Worm (Caenorhabditis elegans) whole organism, L3 larva: Measurements from ENCODE around the gene mlp-1.

Source experiments
- ZK546.5 ChIP-seq: sonication (generic microtip); optimal IDR thresholded peaks from 2 replicates; lab custom pipeline; 2017; ENCODE audit warnings: missing biosample characterization, missing genetic modification characterization
- aly-2 ChIP-seq: fragments of 150-350 bp; optimal IDR thresholded peaks from 2 replicates; lab custom pipeline; 2014; ENCODE audit warnings: missing biosample characterization, missing genetic modification characterization
- ceh-28 ChIP-seq: fragments of 150-350 bp; optimal IDR thresholded peaks from 2 replicates; lab custom pipeline; 2014; ENCODE audit warnings: missing biosample characterization, missing genetic modification reagents, missing genetic modification characterization
- ceh-82 ChIP-seq: fragments of 150-350 bp; optimal IDR thresholded peaks from 2 replicates; lab custom pipeline; 2014; ENCODE audit warnings: missing biosample characterization, missing genetic modification characterization
- daf-12 ChIP-seq: fragments of 150-350 bp; optimal IDR thresholded peaks from 2 replicates; lab custom pipeline; 2014; ENCODE audit warnings: missing biosample characterization, missing genetic modification reagents, missing genetic modification characterization
- egl-27 ChIP-seq: sonication (generic microtip); optimal IDR thresholded peaks from 4 replicates; lab custom pipeline; 2017; ENCODE audit warnings: missing biosample characterization, missing genetic modification reagents, missing genetic modification characterization
- egl-5 ChIP-seq: fragments of 150-350 bp; optimal IDR thresholded peaks from 2 replicates; lab custom pipeline; 2017; ENCODE audit warnings: missing biosample characterization, missing genetic modification reagents, missing genetic modification characterization, inconsistent platforms
- elt-1 ChIP-seq: fragments of 150-350 bp; optimal IDR thresholded peaks from 2 replicates; lab custom pipeline; 2014; ENCODE audit warnings: missing biosample characterization, missing genetic modification characterization
- elt-2 ChIP-seq: sonication (generic microtip); optimal IDR thresholded peaks from 2 replicates; lab custom pipeline; 2016; ENCODE audit warnings: missing genetic modification reagents, mild to moderate bottlenecking, missing genetic modification characterization, missing compliant biosample characterization
- elt-3 ChIP-seq, 3 experiments: fragments of 150-350 bp in 1 of 3; sonication (generic microtip) in 2 of 3; optimal IDR thresholded peaks; 2 replicates in 2 of 3; 4 replicates in 1 of 3; lab custom pipeline; 2014 to 2017; ENCODE audit warnings: missing biosample characterization in 3 of 3, missing genetic modification characterization in 3 of 3
- fkh-10 ChIP-seq: sonication (generic microtip); optimal IDR thresholded peaks from 2 replicates; lab custom pipeline; 2017; ENCODE audit warnings: missing biosample characterization, missing genetic modification reagents, missing genetic modification characterization
- fos-1 ChIP-seq: fragments of 150-350 bp; optimal IDR thresholded peaks from 2 replicates; lab custom pipeline; 2014; ENCODE audit warnings: missing biosample characterization, missing genetic modification characterization
- hmg-11 ChIP-seq: sonication (generic microtip); optimal IDR thresholded peaks from 2 replicates; lab custom pipeline; 2016; ENCODE audit warnings: missing genetic modification characterization, missing compliant biosample characterization
- jun-1 ChIP-seq: fragments of 150-350 bp; optimal IDR thresholded peaks from 2 replicates; lab custom pipeline; 2014; ENCODE audit warnings: missing biosample characterization, missing genetic modification reagents, missing genetic modification characterization
- lin-15B ChIP-seq: fragments of 150-350 bp; optimal IDR thresholded peaks from 2 replicates; lab custom pipeline; 2014; ENCODE audit warnings: missing biosample characterization, missing genetic modification characterization
- lin-39 ChIP-seq: fragments of 150-350 bp; optimal IDR thresholded peaks from 2 replicates; lab custom pipeline; 2018; ENCODE audit warnings: missing biosample characterization, missing genetic modification reagents, missing genetic modification characterization
- mdl-1 ChIP-seq: fragments of 150-350 bp; optimal IDR thresholded peaks from 2 replicates; lab custom pipeline; 2014; ENCODE audit warnings: missing biosample characterization, missing genetic modification characterization
- mml-1 ChIP-seq: fragments of 150-350 bp; sonication (generic microtip); optimal IDR thresholded peaks from 3 replicates; lab custom pipeline; 2014; ENCODE audit warnings: missing biosample characterization, missing genetic modification characterization
- nfya-1 ChIP-seq: sonication (generic microtip); optimal IDR thresholded peaks from 2 replicates; lab custom pipeline; 2017; ENCODE audit warnings: missing genetic modification characterization, mild to moderate bottlenecking, missing compliant biosample characterization, antibody characterized with exemption, moderate library complexity; ENCODE audit not compliant: insufficient read depth
- nhr-11 ChIP-seq: fragments of 150-350 bp; optimal IDR thresholded peaks from 2 replicates; lab custom pipeline; 2014; ENCODE audit warnings: missing biosample characterization, missing genetic modification characterization
- nhr-12 ChIP-seq: fragments of 150-350 bp; optimal IDR thresholded peaks from 2 replicates; lab custom pipeline; 2014; ENCODE audit warnings: missing biosample characterization, missing genetic modification characterization
- nhr-43 ChIP-seq: sonication (generic microtip); optimal IDR thresholded peaks from 2 replicates; lab custom pipeline; 2016; ENCODE audit warnings: mild to moderate bottlenecking, missing genetic modification characterization, missing compliant biosample characterization; ENCODE audit not compliant: poor library complexity, severe bottlenecking
- nhr-76 ChIP-seq: fragments of 150-350 bp; sonication (generic microtip); optimal IDR thresholded peaks from 5 replicates; lab custom pipeline; 2014; ENCODE audit warnings: missing biosample characterization, missing genetic modification characterization
- nhr-77 ChIP-seq: fragments of 150-350 bp; optimal IDR thresholded peaks from 2 replicates; lab custom pipeline; 2014; ENCODE audit warnings: missing biosample characterization, missing genetic modification characterization
- pha-4 ChIP-seq: fragments of 150-350 bp; optimal IDR thresholded peaks from 2 replicates; lab custom pipeline; 2014; ENCODE audit warnings: missing biosample characterization, missing genetic modification reagents, missing genetic modification characterization
- sea-2 ChIP-seq: fragments of 150-350 bp; sonication (generic microtip); optimal IDR thresholded peaks from 4 replicates; lab custom pipeline; 2014; ENCODE audit warnings: missing biosample characterization, missing genetic modification reagents, missing genetic modification characterization
- skn-1 ChIP-seq: fragments of 150-350 bp; optimal IDR thresholded peaks from 2 replicates; lab custom pipeline; 2014; ENCODE audit warnings: missing biosample characterization, missing genetic modification characterization
- snpc-4 ChIP-seq: fragments of 150-350 bp; optimal IDR thresholded peaks from 2 replicates; lab custom pipeline; 2014; ENCODE audit warnings: missing biosample characterization, missing genetic modification characterization
- tbx-2 ChIP-seq: sonication (generic microtip); optimal IDR thresholded peaks from 2 replicates; lab custom pipeline; 2016; ENCODE audit warnings: mild to moderate bottlenecking, missing genetic modification characterization, missing compliant biosample characterization
- unc-39 ChIP-seq: sonication (generic microtip); optimal IDR thresholded peaks from 4 replicates; lab custom pipeline; 2017; ENCODE audit warnings: missing biosample characterization, missing genetic modification characterization
- zag-1 ChIP-seq: fragments of 150-350 bp; optimal IDR thresholded peaks from 2 replicates; lab custom pipeline; 2014; ENCODE audit warnings: missing biosample characterization, missing genetic modification characterization

mlp-1 gene

ce11 chrIII:5964058-5964632 lies 10.7 kb downstream of the mlp-1 start:
- peak; percentile 49 for TF ChIP-seq pha-4
- TF ChIP-seq elt-3 (tag; optimal IDR thresholded peaks at IDR 0.05; lab: Kevin White, UChicago) = peak in 1 of 3 experiments; percentile 11
- TF ChIP-seq fos-1 (tag; lab: Kevin White, UChicago) = no peak
- peak; percentile 54 for TF ChIP-seq elt-2

ce11 chrIII:5961560-5961959 lies 13.3 kb downstream of the mlp-1 start:
- no peak for TF ChIP-seq ceh-82 (tag; lab: Kevin White, UChicago)
- TF ChIP-seq fos-1 (tag; lab: Kevin White, UChicago) = no peak
- no peak for TF ChIP-seq nhr-43 (tag; lab: Kevin White, UChicago)
- TF ChIP-seq zag-1 (tag; lab: Kevin White, UChicago) = no peak
- TF ChIP-seq fkh-10 = no peak
- no peak for TF ChIP-seq ZK546.5 (tag; lab: Kevin White, UChicago)
- no peak for TF ChIP-seq lin-39
- no peak for TF ChIP-seq ceh-28
- TF ChIP-seq egl-5 (tag; lab: Kevin White, UChicago) = no peak
- no peak for TF ChIP-seq tbx-2 (tag; lab: Kevin White, UChicago)
- TF ChIP-seq egl-27 (tag; lab: Kevin White, UChicago) = no peak
- TF ChIP-seq aly-2 (tag; lab: Kevin White, UChicago) = no peak
- TF ChIP-seq nhr-12 (tag; lab: Kevin White, UChicago) = no peak
- TF ChIP-seq hmg-11 (tag; lab: Kevin White, UChicago) = no peak
- TF ChIP-seq pha-4 = no peak
- TF ChIP-seq mml-1 (tag; lab: Kevin White, UChicago) = no peak
- no peak for TF ChIP-seq unc-39 (tag; lab: Kevin White, UChicago)
- no peak for TF ChIP-seq jun-1
- TF ChIP-seq mdl-1 (tag; lab: Kevin White, UChicago) = no peak
- no peak for TF ChIP-seq nhr-77 (tag; lab: Kevin White, UChicago)
- TF ChIP-seq, all 47 proteins: peak for 0

ce11 chrIII:5959049-5959448 lies 15.8 kb downstream of the mlp-1 start:
- TF ChIP-seq pha-4 (peak; percentile 39), zag-1 (tag; lab: Kevin White, UChicago) (no peak), daf-12 (no peak), mml-1 (tag; lab: Kevin White, UChicago) (no peak), nhr-77 (tag; lab: Kevin White, UChicago) (no peak), unc-39 (tag; lab: Kevin White, UChicago) (no peak)

- TF ChIP-seq nfya-1 (tag; lab: Kevin White, UChicago) = peak; percentile 84
- TF ChIP-seq hmg-11 (tag; lab: Kevin White, UChicago) = peak; percentile 1
- TF ChIP-seq snpc-4 (tag; lab: Kevin White, UChicago) = peak; percentile 36
- no peak for TF ChIP-seq skn-1 (tag; lab: Kevin White, UChicago)
Observed at ce11 chrIII:5958172-5958886, 16.5 kb downstream of the mlp-1 start, which contains the start of the genes nono-1 and nop-1. Gene nono-1 (minus strand): TSS chrIII:5958246. Gene nop-1 (plus strand): TSS chrIII:5958722.

- TF ChIP-seq daf-12 (no peak), lin-15B (tag; lab: Kevin White, UChicago) (no peak), fkh-10 (no peak), elt-1 (no peak), nhr-77 (tag; lab: Kevin White, UChicago) (no peak), nhr-11 (tag; lab: Kevin White, UChicago) (no peak), nfya-1 (tag; lab: Kevin White, UChicago) (no peak), elt-2 (no peak), nhr-12 (tag; lab: Kevin White, UChicago) (no peak), nhr-76 (tag; lab: Kevin White, UChicago) (no peak), egl-27 (tag; lab: Kevin White, UChicago) (no peak), sea-2 (no peak)
Observed at ce11 chrIII:5953913-5954290, 21.0 kb downstream of the mlp-1 start.
